Fruit fly (Drosophila melanogaster): ENCODE data around the gene Nprl3.

The Nprl3 gene

dm6 chr3L:14036867-14037313 is 35.2 kb upstream of the Nprl3 start, which contains the start of gene Hsp110:
Hsp110 (plus strand) TSS chr3L:14037019.
- TF ChIP-seq CG8301 (tag; optimal IDR thresholded peaks at IDR 0.05) (peak; percentile 16), Snoo (tag; optimal IDR thresholded peaks at IDR 0.05) (peak; percentile 14), CG15710 (tag; optimal IDR thresholded peaks at IDR 0.05) (no peak), fd96Ca (GFP tag; IDR thresholded peaks at IDR 0.05) (0 out of 3 replicates have a peak, but pooled peaks have one; percentile 24), CG12605 (GFP tag; IDR thresholded peaks at IDR 0.05) (no peak), CG14655 (GFP tag; optimal IDR thresholded peaks at IDR 0.05) (no peak), Pif1B (GFP tag; optimal IDR thresholded peaks at IDR 0.05) (no peak), CG8159 (tag; optimal IDR thresholded peaks at IDR 0.05) (peak; percentile 12), CG9948 (tag; optimal IDR thresholded peaks at IDR 0.05) (no peak), Pif1A (GFP tag; optimal IDR thresholded peaks at IDR 0.05) (no peak), CG13204 (GFP tag; optimal IDR thresholded peaks at IDR 0.05) (no peak), rn (GFP tag; IDR thresholded peaks at IDR 0.05) (no peak), Ets98B (GFP tag; IDR thresholded peaks at IDR 0.05) (peak; percentile 37; the same call in 1 of the 2 replicates), CG32121 (GFP tag; IDR thresholded peaks at IDR 0.05) (no peak), CG4496 (GFP tag; IDR thresholded peaks at IDR 0.05) (no peak), EcR (GFP tag; optimal IDR thresholded peaks at IDR 0.05) (peak; percentile 77), CG17806 (tag; optimal IDR thresholded peaks at IDR 0.05) (no peak), CG10348 (GFP tag; IDR thresholded peaks at IDR 0.05) (no peak)

dm6 chr3L:14034476-14034875 is 32.8 kb upstream of the Nprl3 start, which contains the start of gene CG6661:
CG6661 (plus strand) TSS chr3L:14034776.
- TF ChIP-seq rn (GFP tag; IDR thresholded peaks at IDR 0.05), result no peak
- TF ChIP-seq CG4496 (GFP tag; IDR thresholded peaks at IDR 0.05), result no peak
- no peak for TF ChIP-seq CG10348 (GFP tag; IDR thresholded peaks at IDR 0.05)
- no peak for TF ChIP-seq Pif1A (GFP tag; optimal IDR thresholded peaks at IDR 0.05)
- no peak for TF ChIP-seq Pif1B (GFP tag; optimal IDR thresholded peaks at IDR 0.05)
- no peak for TF ChIP-seq gl (tag; optimal IDR thresholded peaks at IDR 0.05)
- TF ChIP-seq CG15710 (tag; optimal IDR thresholded peaks at IDR 0.05), result no peak
- TF ChIP-seq CG14655 (GFP tag; optimal IDR thresholded peaks at IDR 0.05), result no peak
- no peak for TF ChIP-seq Ets98B (GFP tag; IDR thresholded peaks at IDR 0.05)
- no peak for TF ChIP-seq CG32121 (GFP tag; IDR thresholded peaks at IDR 0.05)

- TF ChIP-seq EcR (GFP tag; optimal IDR thresholded peaks at IDR 0.05) (no peak), Ets98B (GFP tag; IDR thresholded peaks at IDR 0.05) (0 out of 2 replicates have a peak, but pooled peaks have one; percentile 5), CG8159 (tag; optimal IDR thresholded peaks at IDR 0.05) (peak; percentile 21), CG14655 (GFP tag; optimal IDR thresholded peaks at IDR 0.05) (peak; percentile 20), CG12605 (GFP tag; IDR thresholded peaks at IDR 0.05) (no peak), CG32121 (GFP tag; IDR thresholded peaks at IDR 0.05) (peak; percentile 38; the same call in 1 of the 2 replicates), CG17806 (tag; optimal IDR thresholded peaks at IDR 0.05) (peak; percentile 5), CG9948 (tag; optimal IDR thresholded peaks at IDR 0.05) (peak; percentile 4), CG4496 (GFP tag; IDR thresholded peaks at IDR 0.05) (peak; percentile 51; the same call in 1 of the 3 replicates), Pif1B (GFP tag; optimal IDR thresholded peaks at IDR 0.05) (no peak), gl (tag; optimal IDR thresholded peaks at IDR 0.05) (peak; percentile 18), CG15710 (tag; optimal IDR thresholded peaks at IDR 0.05) (peak; percentile 40), CG13204 (GFP tag; optimal IDR thresholded peaks at IDR 0.05) (peak; percentile 25), fd96Ca (GFP tag; IDR thresholded peaks at IDR 0.05) (no peak), CG8301 (tag; optimal IDR thresholded peaks at IDR 0.05) (peak; percentile 47), CG34367 (tag; optimal IDR thresholded peaks at IDR 0.05) (no peak), D1 (tag; optimal IDR thresholded peaks at IDR 0.05) (no peak), CG10348 (GFP tag; IDR thresholded peaks at IDR 0.05) (no peak), rn (GFP tag; IDR thresholded peaks at IDR 0.05) (no peak), Snoo (tag; optimal IDR thresholded peaks at IDR 0.05) (peak; percentile 5), Pif1A (GFP tag; optimal IDR thresholded peaks at IDR 0.05) (no peak)
Observed at dm6 chr3L:14031171-14032126, 29.8 kb upstream of the Nprl3 start, which contains the start of the genes CG6650 and endos. CG6650 (plus strand) TSS chr3L:14031450. endos (minus strand) TSS chr3L:14031706.

- TF ChIP-seq CG32121 (GFP tag; IDR thresholded peaks at IDR 0.05) (peak; percentile 49; the same call in 1 of the 2 replicates), EcR (GFP tag; optimal IDR thresholded peaks at IDR 0.05) (no peak), gl (tag; optimal IDR thresholded peaks at IDR 0.05) (peak; percentile 40), CG12605 (GFP tag; IDR thresholded peaks at IDR 0.05) (peak; percentile 66), CG4496 (GFP tag; IDR thresholded peaks at IDR 0.05) (peak; percentile 77), Ets98B (GFP tag; IDR thresholded peaks at IDR 0.05) (0 out of 2 replicates have a peak, but pooled peaks have one; percentile 64), CG13204 (GFP tag; optimal IDR thresholded peaks at IDR 0.05) (no peak)
Observed at dm6 chr3L:14028485-14029384, 27.1 kb upstream of the Nprl3 start, which contains the start of gene Ptip. Ptip (minus strand) TSS chr3L:14029121.

dm6 chr3L:14027549-14027948 is 25.9 kb upstream of the Nprl3 start:
- TF ChIP-seq CG13204 (GFP tag; optimal IDR thresholded peaks at IDR 0.05), result no peak
- TF ChIP-seq rn (GFP tag; IDR thresholded peaks at IDR 0.05), result no peak
- no peak for TF ChIP-seq CG34367 (tag; optimal IDR thresholded peaks at IDR 0.05)
- no peak for TF ChIP-seq CG9948 (tag; optimal IDR thresholded peaks at IDR 0.05)
- TF ChIP-seq Ets98B (GFP tag; IDR thresholded peaks at IDR 0.05), result no peak
- TF ChIP-seq CG10348 (GFP tag; IDR thresholded peaks at IDR 0.05), result no peak
- no peak for TF ChIP-seq gl (tag; optimal IDR thresholded peaks at IDR 0.05)
- no peak for TF ChIP-seq CG32121 (GFP tag; IDR thresholded peaks at IDR 0.05)
- no peak for TF ChIP-seq CG14655 (GFP tag; optimal IDR thresholded peaks at IDR 0.05)
- no peak for TF ChIP-seq D1 (tag; optimal IDR thresholded peaks at IDR 0.05)
- TF ChIP-seq CG8159 (tag; optimal IDR thresholded peaks at IDR 0.05), result no peak
- no peak for TF ChIP-seq CG4496 (GFP tag; IDR thresholded peaks at IDR 0.05)
- no peak for TF ChIP-seq Snoo (tag; optimal IDR thresholded peaks at IDR 0.05)
- no peak for TF ChIP-seq CG15710 (tag; optimal IDR thresholded peaks at IDR 0.05)
- TF ChIP-seq fd96Ca (GFP tag; IDR thresholded peaks at IDR 0.05), result no peak

All from whole organism, pupa.